Worm (Caenorhabditis elegans) whole organism, L1 larva: ENCODE data around the gene lurp-4.

Experiments
- C04F5.9 ChIP-seq: sonication (generic microtip); optimal IDR thresholded peaks from 2 replicates; lab custom pipeline; 2016; ENCODE audit warnings: missing genetic modification characterization, missing compliant biosample characterization
- F16B12.6 ChIP-seq: fragments of 150-350 bp; optimal IDR thresholded peaks from 2 replicates; lab custom pipeline; 2014; ENCODE audit warnings: missing biosample characterization, missing genetic modification characterization
- Y116A8C.19 ChIP-seq: sonication (generic microtip); optimal IDR thresholded peaks from 2 replicates; lab custom pipeline; 2016; ENCODE audit warnings: missing compliant biosample characterization, missing genetic modification characterization, borderline replicate concordance
- aha-1 ChIP-seq: fragments of 150-350 bp; optimal IDR thresholded peaks from 2 replicates; lab custom pipeline; 2014; ENCODE audit warnings: missing biosample characterization, missing genetic modification characterization
- alr-1 ChIP-seq: fragments of 200-800 bp; sonication (Bioruptor generic); optimal IDR thresholded peaks from 2 replicates; lab custom pipeline; 2018; ENCODE audit warnings: borderline replicate concordance, mild to moderate bottlenecking, missing genetic modification characterization, missing compliant biosample characterization
- aly-2 ChIP-seq: fragments of 150-350 bp; optimal IDR thresholded peaks from 2 replicates; lab custom pipeline; 2014; ENCODE audit warnings: missing biosample characterization, missing genetic modification characterization
- ama-1 ChIP-seq: fragments of 150-350 bp; optimal IDR thresholded peaks from 2 replicates; lab custom pipeline; 2014
- blmp-1 ChIP-seq: fragments of 150-350 bp; optimal IDR thresholded peaks from 2 replicates; lab custom pipeline; 2014; ENCODE audit warnings: missing biosample characterization, missing genetic modification characterization
- ceh-8 ChIP-seq: fragments of 200-800 bp; sonication (Bioruptor generic); optimal IDR thresholded peaks from 2 replicates; lab custom pipeline; 2018; ENCODE audit warnings: mild to moderate bottlenecking, missing genetic modification characterization, moderate library complexity, missing compliant biosample characterization
- ceh-82 ChIP-seq, 3 experiments: fragments of 150-350 bp in 1 of 3; sonication (generic microtip) in 2 of 3; optimal IDR thresholded peaks; 2 replicates each; lab custom pipeline; 2014 to 2017; ENCODE audit warnings: missing biosample characterization in 3 of 3, missing genetic modification characterization in 3 of 3
- ceh-90 ChIP-seq: sonication (generic microtip); optimal IDR thresholded peaks from 2 replicates; lab custom pipeline; 2016; ENCODE audit warnings: missing genetic modification characterization, missing compliant biosample characterization
- ces-1 ChIP-seq: fragments of 150-350 bp; optimal IDR thresholded peaks from 2 replicates; lab custom pipeline; 2014; ENCODE audit warnings: missing biosample characterization, missing genetic modification reagents, missing genetic modification characterization
- dpl-1 ChIP-seq, 3 experiments: fragments of 150-350 bp in 2 of 3; sonication (generic microtip) in 1 of 3; optimal IDR thresholded peaks; 2 replicates each; lab custom pipeline; 2014 to 2017; ENCODE audit warnings: missing biosample characterization in 3 of 3, missing genetic modification characterization in 3 of 3, missing genetic modification reagents in 3 of 3
- efl-1 ChIP-seq, 4 experiments: fragments of 150-350 bp; optimal IDR thresholded peaks in 3 of 4; peaks in 1 of 4; 1 replicate in 1 of 4; 2 replicates in 3 of 4; lab custom pipeline; 2014; ENCODE audit warnings: missing biosample characterization in 2 of 4, missing genetic modification characterization in 2 of 4, missing genetic modification reagents in 2 of 4
- efl-3 ChIP-seq: fragments of 200-800 bp; sonication (Bioruptor generic); optimal IDR thresholded peaks from 2 replicates; lab custom pipeline; 2018; ENCODE audit warnings: mild to moderate bottlenecking, missing genetic modification characterization, missing compliant biosample characterization
- egl-13 ChIP-seq: sonication (generic microtip); optimal IDR thresholded peaks from 2 replicates; lab custom pipeline; 2016; ENCODE audit warnings: missing genotype, missing genetic modification reagents, missing genetic modification characterization, missing compliant biosample characterization
- elt-3 ChIP-seq, 6 experiments: fragments of 150-350 bp in 1 of 6; sonication (generic microtip); optimal IDR thresholded peaks; 2 replicates each; lab custom pipeline; 2017 to 2018; ENCODE audit warnings: missing biosample characterization in 6 of 6, missing genetic modification characterization in 6 of 6, inconsistent platforms in 1 of 6
- fkh-10 ChIP-seq: sonication (generic microtip); optimal IDR thresholded peaks from 2 replicates; lab custom pipeline; 2017; ENCODE audit warnings: missing biosample characterization, missing genetic modification reagents, missing genetic modification characterization
- fkh-4 ChIP-seq: sonication (generic microtip); optimal IDR thresholded peaks from 2 replicates; lab custom pipeline; 2016; ENCODE audit warnings: missing compliant biosample characterization, missing genetic modification characterization, borderline replicate concordance
- hlh-4 ChIP-seq: sonication (generic microtip); optimal IDR thresholded peaks from 2 replicates; lab custom pipeline; 2016; ENCODE audit warnings: mild to moderate bottlenecking, missing genetic modification characterization, missing compliant biosample characterization
- hpl-2 ChIP-seq: fragments of 150-350 bp; optimal IDR thresholded peaks from 2 replicates; lab custom pipeline; 2014; ENCODE audit warnings: missing biosample characterization, missing genetic modification reagents, missing genetic modification characterization
- irx-1 ChIP-seq: sonication (generic microtip); optimal IDR thresholded peaks from 2 replicates; lab custom pipeline; 2016; ENCODE audit warnings: missing genetic modification characterization, missing compliant biosample characterization
- jun-1 ChIP-seq: fragments of 150-350 bp; optimal IDR thresholded peaks from 2 replicates; lab custom pipeline; 2014; ENCODE audit warnings: missing biosample characterization, missing genetic modification reagents, missing genetic modification characterization
- lin-13 ChIP-seq: fragments of 150-350 bp; optimal IDR thresholded peaks from 2 replicates; lab custom pipeline; 2014; ENCODE audit warnings: missing biosample characterization, missing genetic modification reagents, missing genetic modification characterization
- lin-14 ChIP-seq: fragments of 200-800 bp; sonication (Bioruptor generic); optimal IDR thresholded peaks from 2 replicates; lab custom pipeline; 2018; ENCODE audit warnings: mild to moderate bottlenecking, missing genetic modification characterization, moderate library complexity, missing compliant biosample characterization
- lin-15B ChIP-seq: fragments of 150-350 bp; sonication (generic microtip); optimal IDR thresholded peaks from 3 replicates; lab custom pipeline; 2014; ENCODE audit warnings: missing biosample characterization, missing genetic modification characterization
- lir-3 ChIP-seq: sonication (generic microtip); optimal IDR thresholded peaks from 2 replicates; lab custom pipeline; 2016; ENCODE audit warnings: mild to moderate bottlenecking, missing genetic modification characterization, moderate library complexity, missing compliant biosample characterization; ENCODE audit not compliant: poor library complexity
- mef-2 ChIP-seq: fragments of 150-350 bp; optimal IDR thresholded peaks from 2 replicates; lab custom pipeline; 2014; ENCODE audit warnings: missing biosample characterization, missing genetic modification characterization
- mep-1 ChIP-seq: fragments of 150-350 bp; optimal IDR thresholded peaks from 2 replicates; lab custom pipeline; 2014; ENCODE audit warnings: missing biosample characterization, missing genetic modification characterization
- nhr-11 ChIP-seq: fragments of 150-350 bp; optimal IDR thresholded peaks from 2 replicates; lab custom pipeline; 2014; ENCODE audit warnings: missing biosample characterization, missing genetic modification characterization
- nhr-12 ChIP-seq: sonication (generic microtip); optimal IDR thresholded peaks from 2 replicates; lab custom pipeline; 2017; ENCODE audit warnings: missing biosample characterization, missing genetic modification characterization
- nhr-19 ChIP-seq: fragments of 200-800 bp; sonication (Bioruptor generic); conservative IDR thresholded peaks from 2 replicates; pipeline ENCODE4 v1.3.6; 2022; ENCODE audit warnings: missing genetic modification characterization, missing compliant biosample characterization
- nhr-20 ChIP-seq: sonication (generic microtip); optimal IDR thresholded peaks from 2 replicates; lab custom pipeline; 2016; ENCODE audit warnings: mild to moderate bottlenecking, missing genetic modification characterization, missing compliant biosample characterization
- nhr-76 ChIP-seq: sonication (generic microtip); optimal IDR thresholded peaks from 2 replicates; lab custom pipeline; 2017; ENCODE audit warnings: missing biosample characterization, missing genetic modification characterization
- nhr-77 ChIP-seq: fragments of 150-350 bp; optimal IDR thresholded peaks from 2 replicates; lab custom pipeline; 2014; ENCODE audit warnings: missing biosample characterization, missing genetic modification characterization
- nhr-84 ChIP-seq: sonication (generic microtip); optimal IDR thresholded peaks from 2 replicates; lab custom pipeline; 2017; ENCODE audit warnings: missing biosample characterization, missing genetic modification characterization
- nhr-85 ChIP-seq: sonication (generic microtip); peaks from one replicate; lab custom pipeline; 2016; ENCODE audit warnings: missing genetic modification characterization, inconsistent platforms, missing compliant biosample characterization
- nhr-90 ChIP-seq: sonication (generic microtip); optimal IDR thresholded peaks from 2 replicates; lab custom pipeline; 2016; ENCODE audit warnings: mild to moderate bottlenecking, missing genetic modification characterization, missing compliant biosample characterization; ENCODE audit not compliant: poor library complexity
- pax-3 ChIP-seq: fragments of 200-800 bp; sonication (Bioruptor generic); optimal IDR thresholded peaks from 2 replicates; lab custom pipeline; 2018; ENCODE audit warnings: mild to moderate bottlenecking, missing genetic modification characterization, moderate library complexity, missing compliant biosample characterization
- skn-1 ChIP-seq: fragments of 150-350 bp; optimal IDR thresholded peaks from 2 replicates; lab custom pipeline; 2014; ENCODE audit warnings: missing biosample characterization, missing genetic modification characterization
- snpc-4 ChIP-seq: fragments of 150-350 bp; optimal IDR thresholded peaks from 2 replicates; lab custom pipeline; 2014; ENCODE audit warnings: missing biosample characterization, missing genetic modification characterization
- snu-23 ChIP-seq: sonication (generic microtip); optimal IDR thresholded peaks from 2 replicates; lab custom pipeline; 2016; ENCODE audit warnings: missing genetic modification characterization, missing compliant biosample characterization
- sup-37 ChIP-seq: fragments of 200-800 bp; sonication (Bioruptor generic); optimal IDR thresholded peaks from 2 replicates; lab custom pipeline; 2018; ENCODE audit warnings: mild to moderate bottlenecking, missing genetic modification characterization, missing compliant biosample characterization
- swsn-7 ChIP-seq: sonication (generic microtip); optimal IDR thresholded peaks from 2 replicates; lab custom pipeline; 2016; ENCODE audit warnings: missing genetic modification characterization, missing compliant biosample characterization
- tbx-2 ChIP-seq: sonication (generic microtip); optimal IDR thresholded peaks from 2 replicates; lab custom pipeline; 2016; ENCODE audit warnings: missing genetic modification characterization, missing compliant biosample characterization
- unc-62 ChIP-seq: fragments of 150-350 bp; optimal IDR thresholded peaks from 2 replicates; lab custom pipeline; 2014; ENCODE audit warnings: missing biosample characterization, missing genetic modification reagents, missing genetic modification characterization
- unc-98 ChIP-seq: fragments of 200-800 bp; sonication (Bioruptor generic); IDR thresholded peaks from 2 replicates; pipeline ENCODE4 v1.3.6; 2022; ENCODE audit warnings: missing genetic modification characterization, missing compliant biosample characterization
- xbp-1 ChIP-seq: sonication (generic microtip); optimal IDR thresholded peaks from 2 replicates; lab custom pipeline; 2016; ENCODE audit warnings: missing genetic modification characterization, missing compliant biosample characterization
- zip-4 ChIP-seq: fragments of 200-800 bp; sonication (Bioruptor generic); optimal IDR thresholded peaks from 2 replicates; lab custom pipeline; 2018; ENCODE audit warnings: mild to moderate bottlenecking, missing genetic modification characterization, moderate library complexity, missing compliant biosample characterization
- ztf-11 ChIP-seq, 2 experiments: sonication (generic microtip); optimal IDR thresholded peaks; 2 replicates each; lab custom pipeline; 2016 to 2017; ENCODE audit warnings: missing genetic modification characterization in 2 of 2, missing biosample characterization in 1 of 2, missing compliant biosample characterization in 1 of 2
- ztf-4 ChIP-seq: fragments of 150-350 bp; optimal IDR thresholded peaks from 2 replicates; lab custom pipeline; 2014; ENCODE audit warnings: missing biosample characterization, missing genetic modification characterization

The lurp-4 gene

ce11 chrV:13095654-13096053 lies 3.2 kb downstream of the lurp-4 start, which contains the start of gene C34B4.5:
C34B4.5 (plus strand) TSS chrV:13095954.
- no peak for TF ChIP-seq zip-4 (GFP tag; lab: Kevin White, UChicago)
- no peak for TF ChIP-seq fkh-4
- no peak for TF ChIP-seq nhr-19
- no peak for TF ChIP-seq aly-2
- no peak for TF ChIP-seq snpc-4 (tag; lab: Kevin White, UChicago)
- no peak for TF ChIP-seq nhr-84 (tag; lab: Kevin White, UChicago)
- TF ChIP-seq ztf-11 (tag; optimal IDR thresholded peaks at IDR 0.05; lab: Kevin White, UChicago) = no peak
- TF ChIP-seq lir-3 = no peak
- TF ChIP-seq F16B12.6 = no peak
- no peak for TF ChIP-seq nhr-90

- TF ChIP-seq C04F5.9 (tag; lab: Kevin White, UChicago) = no peak
- TF ChIP-seq nhr-20 (tag; lab: Kevin White, UChicago) = no peak
- no peak for TF ChIP-seq unc-98 (GFP tag; lab: Robert Waterston, UW)
- TF ChIP-seq fkh-10 (GFP tag; lab: Kevin White, UChicago) = no peak
- peak; percentile 8 for TF ChIP-seq lin-14 (GFP tag; lab: Kevin White, UChicago)
- TF ChIP-seq blmp-1 = peak; percentile 34
- TF ChIP-seq ceh-90 = no peak
- TF ChIP-seq pax-3 (tag; lab: Kevin White, UChicago) = no peak
- no peak for TF ChIP-seq mep-1 (tag; lab: Kevin White, UChicago)
- TF ChIP-seq hpl-2 (GFP tag; lab: Kevin White, UChicago) = no peak
- TF ChIP-seq xbp-1 (tag; lab: Kevin White, UChicago) = no peak
- TF ChIP-seq mef-2 (tag; lab: Kevin White, UChicago) = no peak
- no peak for TF ChIP-seq dpl-1 (GFP tag; optimal IDR thresholded peaks at IDR 0.05; lab: Kevin White, UChicago)
- no peak for TF ChIP-seq lin-15B (tag; lab: Kevin White, UChicago)
- no peak for TF ChIP-seq alr-1 (tag; lab: Kevin White, UChicago)
- no peak for TF ChIP-seq efl-1 (optimal IDR thresholded peaks at IDR 0.05; lab: Kevin White, UChicago)
- TF ChIP-seq efl-1 (GFP tag; optimal IDR thresholded peaks at IDR 0.05 in 1 of 2; lab: Kevin White, UChicago) = peak in 1 of 2 experiments; percentile 6
- no peak for TF ChIP-seq snpc-4 (tag; lab: Kevin White, UChicago)
- TF ChIP-seq nhr-85 (tag; lab: Kevin White, UChicago) = peak; percentile 13
- no peak for TF ChIP-seq nhr-11
- no peak for TF ChIP-seq nhr-90
- no peak for TF ChIP-seq jun-1 (tag; lab: Kevin White, UChicago)
- TF ChIP-seq hlh-4 (tag; lab: Kevin White, UChicago) = no peak
- TF ChIP-seq sup-37 (GFP tag; lab: Kevin White, UChicago) = no peak
- TF ChIP-seq ces-1 (GFP tag; lab: Kevin White, UChicago) = no peak
- no peak for TF ChIP-seq snu-23 (GFP tag; lab: Kevin White, UChicago)
- no peak for TF ChIP-seq lin-13 (GFP tag; lab: Kevin White, UChicago)
- TF ChIP-seq tbx-2 = no peak
- no peak for TF ChIP-seq unc-62 (GFP tag; lab: Kevin White, UChicago)
- TF ChIP-seq nhr-76 (tag; lab: Kevin White, UChicago) = no peak
- no peak for TF ChIP-seq nhr-77 (tag; lab: Kevin White, UChicago)
- no peak for TF ChIP-seq efl-3 (GFP tag; lab: Kevin White, UChicago)
- no peak for TF ChIP-seq elt-3 (tag; optimal IDR thresholded peaks at IDR 0.05; lab: Kevin White, UChicago)
- no peak for TF ChIP-seq ama-1 (lab: Kevin White, UChicago)
- TF ChIP-seq ceh-82 (tag; optimal IDR thresholded peaks at IDR 0.05; lab: Kevin White, UChicago) = peak in 1 of 3 experiments; percentile 10
- no peak for TF ChIP-seq zip-4 (GFP tag; lab: Kevin White, UChicago)
- TF ChIP-seq ceh-8 (GFP tag; lab: Kevin White, UChicago) = no peak
- TF ChIP-seq nhr-12 (tag; lab: Kevin White, UChicago) = no peak
- no peak for TF ChIP-seq fkh-4
- no peak for TF ChIP-seq egl-13 (tag; lab: Kevin White, UChicago)
- TF ChIP-seq skn-1 = no peak
- TF ChIP-seq swsn-7 (tag; lab: Kevin White, UChicago) = no peak
- TF ChIP-seq irx-1 (tag; lab: Kevin White, UChicago) = no peak
- TF ChIP-seq ztf-4 (tag; lab: Kevin White, UChicago) = no peak
- TF ChIP-seq Y116A8C.19 (tag; lab: Kevin White, UChicago) = no peak
- TF ChIP-seq aha-1 = no peak
Measured at ce11 chrV:13105840-13106429, 13.5 kb downstream of the lurp-4 start.
